Worm (Caenorhabditis elegans) whole organism, L4 larva: ENCODE data around the gene F20D6.15.

Experiments used
- D1046.2 ChIP-seq: fragments of 200-800 bp; sonication (Bioruptor generic); IDR thresholded peaks from 2 replicates; pipeline ENCODE4 v1.3.6; 2022; ENCODE audit warnings: missing genetic modification characterization, missing compliant biosample characterization
- F10B5.3 ChIP-seq: sonication (generic microtip); optimal IDR thresholded peaks from 2 replicates; lab custom pipeline; 2016; ENCODE audit warnings: mild to moderate bottlenecking, missing genetic modification characterization, missing compliant biosample characterization
- F37D6.2 ChIP-seq: sonication (generic microtip); optimal IDR thresholded peaks from 2 replicates; lab custom pipeline; 2016; ENCODE audit warnings: mild to moderate bottlenecking, missing genetic modification characterization, missing compliant biosample characterization
- F44E2.7 ChIP-seq: fragments of 200-800 bp; sonication (Bioruptor generic); IDR thresholded peaks from 2 replicates; pipeline ENCODE4 v2.1.2; 2022; ENCODE audit warnings: missing genetic modification characterization, missing compliant biosample characterization
- F49E8.2 ChIP-seq: sonication (generic microtip); optimal IDR thresholded peaks from 2 replicates; lab custom pipeline; 2016; ENCODE audit warnings: missing compliant biosample characterization, mild to moderate bottlenecking, missing genetic modification characterization, borderline replicate concordance
- T20F7.1 ChIP-seq: fragments of 200-800 bp; sonication (Bioruptor generic); optimal IDR thresholded peaks from 2 replicates; lab custom pipeline; 2018; ENCODE audit warnings: mild to moderate bottlenecking, missing genetic modification characterization, missing compliant biosample characterization
- T26A8.4 ChIP-seq: fragments of 200-800 bp; sonication (Bioruptor generic); IDR thresholded peaks from 2 replicates; pipeline ENCODE4 v1.3.6; 2022; ENCODE audit warnings: missing genetic modification characterization, missing compliant biosample characterization
- Y105C5A.15 ChIP-seq: fragments of 200-800 bp; sonication (Bioruptor generic); IDR thresholded peaks from 2 replicates; pipeline ENCODE4 v1.3.6; 2022; ENCODE audit warnings: missing genetic modification characterization, missing compliant biosample characterization
- Y48G9A.11 ChIP-seq: fragments of 200-800 bp; sonication (Bioruptor generic); IDR thresholded peaks from 2 replicates; pipeline ENCODE4 v1.3.6; 2022; ENCODE audit warnings: missing genetic modification reagents, missing genetic modification characterization, missing compliant biosample characterization
- Y75B8A.6 ChIP-seq: fragments of 200-800 bp; sonication (Bioruptor generic); IDR thresholded peaks from 2 replicates; pipeline ENCODE4 v1.3.6; 2022; ENCODE audit warnings: missing genetic modification reagents, missing genetic modification characterization, missing compliant biosample characterization
- ZK337.2 ChIP-seq: fragments of 200-800 bp; sonication (Bioruptor generic); IDR thresholded peaks from 2 replicates; pipeline ENCODE4 v1.3.6; 2022; ENCODE audit warnings: missing genetic modification reagents, missing genetic modification characterization, missing compliant biosample characterization
- aha-1 ChIP-seq: fragments of 150-350 bp; peaks from one replicate; lab custom pipeline; 2014; ENCODE audit warnings: missing biosample characterization, missing genetic modification characterization
- arid-1 ChIP-seq: fragments of 200-800 bp; sonication (Bioruptor generic); conservative IDR thresholded peaks from 2 replicates; pipeline ENCODE4 v1.3.6; 2022; ENCODE audit warnings: missing genetic modification reagents, missing genetic modification characterization, missing compliant biosample characterization
- ctbp-1 ChIP-seq: fragments of 200-800 bp; sonication (Bioruptor generic); IDR thresholded peaks from 2 replicates; pipeline ENCODE4 v1.3.6; 2022; ENCODE audit warnings: missing genetic modification reagents, missing genetic modification characterization, missing compliant biosample characterization
- daf-12 ChIP-seq: fragments of 150-350 bp; optimal IDR thresholded peaks from 2 replicates; lab custom pipeline; 2014; ENCODE audit warnings: missing biosample characterization, missing genetic modification reagents, missing genetic modification characterization
- daf-16 ChIP-seq, 3 experiments: sonication (generic microtip); optimal IDR thresholded peaks; 2 replicates each; lab custom pipeline; 2016 to 2017; ENCODE audit warnings: missing genetic modification characterization in 3 of 3, missing genetic modification reagents in 3 of 3, mild to moderate bottlenecking in 2 of 3, missing compliant biosample characterization in 2 of 3, missing biosample characterization in 1 of 3, moderate library complexity in 1 of 3
- daf-19 ChIP-seq: fragments of 200-800 bp; sonication (Bioruptor generic); conservative IDR thresholded peaks from 2 replicates; pipeline ENCODE4 v1.3.6; 2022; ENCODE audit warnings: missing genetic modification characterization, missing compliant biosample characterization
- dmd-6 ChIP-seq: fragments of 200-800 bp; sonication (Bioruptor generic); IDR thresholded peaks from 2 replicates; pipeline ENCODE4 v1.3.6; 2022; ENCODE audit warnings: missing genetic modification reagents, missing genetic modification characterization, missing compliant biosample characterization
- dmd-8 ChIP-seq: fragments of 200-800 bp; sonication (Bioruptor generic); IDR thresholded peaks from 2 replicates; pipeline ENCODE4 v1.3.6; 2022; ENCODE audit warnings: missing genetic modification characterization, missing compliant biosample characterization
- duxl-1 ChIP-seq: sonication (generic microtip); optimal IDR thresholded peaks from 2 replicates; lab custom pipeline; 2016; ENCODE audit warnings: mild to moderate bottlenecking, missing genetic modification characterization, moderate library complexity, missing compliant biosample characterization; ENCODE audit not compliant: poor library complexity
- dve-1 ChIP-seq: sonication (generic microtip); optimal IDR thresholded peaks from 2 replicates; lab custom pipeline; 2017; ENCODE audit warnings: antibody characterized with exemption, mild to moderate bottlenecking, missing genetic modification characterization, missing compliant biosample characterization; ENCODE audit not compliant: insufficient read depth
- egl-27 ChIP-seq: sonication (generic microtip); optimal IDR thresholded peaks from 3 replicates; lab custom pipeline; 2017; ENCODE audit warnings: missing biosample characterization, missing genetic modification reagents, missing genetic modification characterization
- hif-1 ChIP-seq, 2 experiments: sonication (generic microtip); optimal IDR thresholded peaks; 2 replicates each; lab custom pipeline; 2016 to 2017; ENCODE audit warnings: missing compliant biosample characterization in 2 of 2, missing genetic modification characterization in 2 of 2, missing genetic modification reagents in 2 of 2, missing genotype in 2 of 2, mild to moderate bottlenecking in 1 of 2
- hlh-11 ChIP-seq: fragments of 200-800 bp; sonication (Bioruptor generic); optimal IDR thresholded peaks from 2 replicates; lab custom pipeline; 2018; ENCODE audit warnings: mild to moderate bottlenecking, missing genetic modification characterization, missing compliant biosample characterization
- hlh-30 ChIP-seq: sonication (generic microtip); optimal IDR thresholded peaks from 2 replicates; lab custom pipeline; 2017; ENCODE audit warnings: antibody characterized with exemption, mild to moderate bottlenecking, missing genetic modification characterization, missing compliant biosample characterization; ENCODE audit not compliant: insufficient read depth
- jun-1 ChIP-seq: fragments of 150-350 bp; optimal IDR thresholded peaks from 2 replicates; lab custom pipeline; 2014; ENCODE audit warnings: missing biosample characterization, missing genetic modification reagents, missing genetic modification characterization
- lin-38 ChIP-seq: fragments of 200-800 bp; sonication (Bioruptor generic); IDR thresholded peaks from 2 replicates; pipeline ENCODE4 v1.3.6; 2022; ENCODE audit warnings: missing genetic modification reagents, missing genetic modification characterization, missing compliant biosample characterization
- madf-5 ChIP-seq, 2 experiments: fragments of 200-800 bp; sonication (Bioruptor generic); IDR thresholded peaks; 2 replicates each; pipeline ENCODE4 v1.3.6; 2022; ENCODE audit warnings: missing compliant biosample characterization in 2 of 2, missing genetic modification characterization in 2 of 2
- mdl-1 ChIP-seq, 2 experiments: fragments of 150-350 bp in 1 of 2; sonication (generic microtip) in 1 of 2; optimal IDR thresholded peaks; 2 replicates each; lab custom pipeline; 2014 to 2017; ENCODE audit warnings: missing biosample characterization in 2 of 2, missing genetic modification characterization in 2 of 2
- mep-1 ChIP-seq: fragments of 150-350 bp; sonication (generic microtip); optimal IDR thresholded peaks from 3 replicates; lab custom pipeline; 2014; ENCODE audit warnings: missing biosample characterization, missing genetic modification characterization
- mes-2 ChIP-seq: sonication (generic microtip); optimal IDR thresholded peaks from 2 replicates; lab custom pipeline; 2016; ENCODE audit warnings: missing genotype, mild to moderate bottlenecking, missing genetic modification characterization, missing compliant biosample characterization; ENCODE audit not compliant: poor library complexity, severe bottlenecking
- nhr-28 ChIP-seq: fragments of 150-350 bp; optimal IDR thresholded peaks from 2 replicates; lab custom pipeline; 2014; ENCODE audit warnings: missing biosample characterization, missing genetic modification characterization
- nhr-48 ChIP-seq: sonication (generic microtip); optimal IDR thresholded peaks from 2 replicates; lab custom pipeline; 2016; ENCODE audit warnings: mild to moderate bottlenecking, missing genetic modification characterization, missing compliant biosample characterization
- pqm-1 ChIP-seq: sonication (generic microtip); optimal IDR thresholded peaks from 2 replicates; lab custom pipeline; 2017; ENCODE audit warnings: missing biosample characterization, missing genetic modification characterization
- rbr-2 ChIP-seq: sonication (generic microtip); optimal IDR thresholded peaks from 2 replicates; lab custom pipeline; 2016; ENCODE audit warnings: missing genotype, missing genetic modification characterization, missing compliant biosample characterization
- saeg-2 ChIP-seq: fragments of 200-800 bp; sonication (Bioruptor generic); IDR thresholded peaks from 2 replicates; pipeline ENCODE4 v1.3.6; 2022; ENCODE audit warnings: missing genetic modification reagents, missing genetic modification characterization, missing compliant biosample characterization
- sdz-12 ChIP-seq: fragments of 200-800 bp; sonication (Bioruptor generic); optimal IDR thresholded peaks from 2 replicates; lab custom pipeline; 2018; ENCODE audit warnings: mild to moderate bottlenecking, missing genetic modification characterization, missing compliant biosample characterization
- set-16 ChIP-seq: fragments of 200-800 bp; sonication (Bioruptor generic); IDR thresholded peaks from 2 replicates; pipeline ENCODE4 v1.3.6; 2022; ENCODE audit warnings: missing genetic modification reagents, missing genetic modification characterization, missing compliant biosample characterization
- skn-1 ChIP-seq: fragments of 150-350 bp; optimal IDR thresholded peaks from 2 replicates; lab custom pipeline; 2014; ENCODE audit warnings: missing biosample characterization, missing genetic modification characterization
- tag-97 ChIP-seq: fragments of 200-800 bp; sonication (Bioruptor generic); IDR thresholded peaks from 2 replicates; pipeline ENCODE4 v1.3.6; 2022; ENCODE audit warnings: missing genetic modification characterization, missing compliant biosample characterization
- unc-130 ChIP-seq: sonication (generic microtip); optimal IDR thresholded peaks from 2 replicates; lab custom pipeline; 2016; ENCODE audit warnings: missing genetic modification reagents, missing genetic modification characterization, missing compliant biosample characterization
- unc-39 ChIP-seq: sonication (generic microtip); optimal IDR thresholded peaks from 2 replicates; lab custom pipeline; 2017; ENCODE audit warnings: missing biosample characterization, missing genetic modification characterization
- unc-62 ChIP-seq, 3 experiments: fragments of 150-350 bp in 1 of 3; sonication (generic microtip); optimal IDR thresholded peaks in 2 of 3; peaks in 1 of 3; 1 replicate in 1 of 3; 2 replicates in 2 of 3; lab custom pipeline; 2014 to 2017; ENCODE audit warnings: missing biosample characterization in 3 of 3, missing genetic modification characterization in 3 of 3, missing genetic modification reagents in 3 of 3, missing genotype in 1 of 3
- zfp-2 ChIP-seq: sonication (generic microtip); optimal IDR thresholded peaks from 2 replicates; lab custom pipeline; 2016; ENCODE audit warnings: mild to moderate bottlenecking, missing genetic modification characterization, missing compliant biosample characterization

Gene F20D6.15

ce11 chrV:8217118-8217517 is 28.9 kb upstream of the F20D6.15 start (continued):
- TF ChIP-seq Y75B8A.6 = no peak
- TF ChIP-seq nhr-28 (tag; lab: Kevin White, UChicago) = peak; percentile 25

- peak; percentile 32 for TF ChIP-seq mes-2 (tag; lab: Kevin White, UChicago)
- TF ChIP-seq madf-5 (GFP tag; IDR thresholded peaks at IDR 0.05; lab: Robert Waterston, UW) = no peak
- TF ChIP-seq aha-1 (tag; lab: Kevin White, UChicago) = peak; percentile 68
- TF ChIP-seq lin-38 (GFP tag; lab: Robert Waterston, UW) = 0 out of 2 replicates have a peak, but pooled peaks have one; percentile 7
- TF ChIP-seq ctbp-1 = no peak
- peak; percentile 12 for TF ChIP-seq mep-1 (tag; lab: Kevin White, UChicago)
- no peak for TF ChIP-seq Y48G9A.11 (GFP tag; lab: Robert Waterston, UW)
- TF ChIP-seq unc-62 (GFP tag; optimal IDR thresholded peaks at IDR 0.05 in 1 of 2; lab: Kevin White, UChicago) = peak in 1 of 2 experiments; percentile 48
- TF ChIP-seq unc-62 (tag; optimal IDR thresholded peaks at IDR 0.05; lab: Kevin White, UChicago) = no peak
- peak; percentile 5 for TF ChIP-seq rbr-2
- TF ChIP-seq, all 104 proteins: peak for 6
Observed at ce11 chrV:8215158-8215557, 26.9 kb upstream of the F20D6.15 start.

ce11 chrV:8213868-8214267 is 25.6 kb upstream of the F20D6.15 start, which contains the start of gene K07C11.7:
TSS of gene K07C11.7 (minus strand) at chrV:8213968.
- TF ChIP-seq D1046.2 (GFP tag; lab: Robert Waterston, UW) (no peak), F44E2.7 (GFP tag; lab: Robert Waterston, UW) (no peak), T20F7.1 (GFP tag; lab: Kevin White, UChicago) (no peak), unc-39 (tag; lab: Kevin White, UChicago) (no peak), ctbp-1 (no peak), hlh-30 (no peak), dmd-8 (GFP tag; lab: Robert Waterston, UW) (no peak), tag-97 (GFP tag; lab: Robert Waterston, UW) (no peak), rbr-2 (no peak), F10B5.3 (tag; lab: Kevin White, UChicago) (no peak), F49E8.2 (tag; lab: Kevin White, UChicago) (no peak)

- TF ChIP-seq egl-27 (no peak), aha-1 (tag; lab: Kevin White, UChicago) (no peak), hif-1 (tag; optimal IDR thresholded peaks at IDR 0.05; lab: Kevin White, UChicago) (no peak), daf-16 (GFP tag; optimal IDR thresholded peaks at IDR 0.05; lab: Kevin White, UChicago) (no peak), daf-16 (tag; optimal IDR thresholded peaks at IDR 0.05; lab: Kevin White, UChicago) (peak; percentile 79), dmd-8 (GFP tag; lab: Robert Waterston, UW) (no peak), dmd-6 (peak; percentile 59), skn-1 (tag; lab: Kevin White, UChicago) (no peak), F37D6.2 (no peak), jun-1 (no peak), sdz-12 (no peak), nhr-28 (tag; lab: Kevin White, UChicago) (peak; percentile 68), saeg-2 (GFP tag; lab: Robert Waterston, UW) (no peak), daf-19 (GFP tag; lab: Robert Waterston, UW) (no peak), set-16 (GFP tag; lab: Robert Waterston, UW) (no peak), ZK337.2 (no peak), dve-1 (tag; lab: Kevin White, UChicago) (peak; percentile 51), zfp-2 (no peak), nhr-48 (tag; lab: Kevin White, UChicago) (peak; percentile 9), daf-12 (no peak), unc-130 (GFP tag; lab: Kevin White, UChicago) (no peak), hlh-11 (tag; lab: Kevin White, UChicago) (peak; percentile 55), Y75B8A.6 (no peak), arid-1 (GFP tag; lab: Robert Waterston, UW) (no peak), T26A8.4 (GFP tag; lab: Robert Waterston, UW) (no peak), pqm-1 (peak; percentile 92), mdl-1 (tag; optimal IDR thresholded peaks at IDR 0.05; lab: Kevin White, UChicago) (no peak), duxl-1 (no peak), Y105C5A.15 (GFP tag; lab: Robert Waterston, UW) (no peak)
Observed at ce11 chrV:8212816-8213215, 24.5 kb upstream of the F20D6.15 start.
